Worm (Caenorhabditis elegans) whole organism, midembryonic: ENCODE results near the gene F23H12.7.

Source experiments
- flt-1 ChIP-seq: fragments of 200-800 bp; sonication (Bioruptor generic); IDR thresholded peaks from 2 replicates; pipeline ENCODE4 v1.3.6; 2022; ENCODE audit warnings: missing genetic modification characterization, missing compliant biosample characterization
- med-1 ChIP-seq: sonication (generic microtip); optimal IDR thresholded peaks from 2 replicates; lab custom pipeline; 2017; ENCODE audit warnings: missing genetic modification characterization, mild to moderate bottlenecking, missing compliant biosample characterization, antibody characterized with exemption, missing genetic modification reagents; ENCODE audit not compliant: insufficient read depth
- ztf-23 ChIP-seq: fragments of 200-800 bp; sonication (Bioruptor generic); IDR thresholded peaks from 2 replicates; pipeline ENCODE4 v1.3.6; 2022; ENCODE audit warnings: missing genetic modification reagents, missing genetic modification characterization, missing compliant biosample characterization
- ztf-29 ChIP-seq: fragments of 200-800 bp; sonication (Bioruptor generic); IDR thresholded peaks from 2 replicates; pipeline ENCODE4 v1.3.6; 2022; ENCODE audit warnings: missing genetic modification reagents, missing genetic modification characterization, missing compliant biosample characterization

DNA sequence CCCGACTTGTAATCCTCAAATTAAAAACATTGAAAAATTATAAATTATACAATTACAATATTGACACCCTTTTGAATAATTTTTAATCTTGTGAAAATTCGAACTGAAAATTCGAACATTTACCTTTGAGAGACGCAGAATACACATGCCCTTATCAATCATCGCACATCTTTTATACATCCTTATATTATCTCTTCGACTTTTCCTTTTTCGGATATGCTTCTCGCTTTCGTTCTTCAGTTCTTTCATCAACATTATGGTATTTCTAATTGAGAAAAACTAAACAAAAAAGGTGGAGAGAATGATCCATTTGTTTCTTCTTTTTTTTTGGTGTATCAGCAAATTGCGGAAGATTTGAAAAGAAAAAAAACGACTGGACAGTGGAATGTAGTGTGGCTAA lies 22.1 kb upstream of the F23H12.7 start:
- TF ChIP-seq med-1 (no peak), flt-1 (GFP tag; lab: Robert Waterston, UW) (no peak), ztf-29 (no peak), ztf-23 (GFP tag; lab: Robert Waterston, UW) (no peak)
